Worm (Caenorhabditis elegans) whole organism, L1 larva: ENCODE results near the gene srh-33.

Experiments
- F16B12.6 ChIP-seq: fragments of 150-350 bp; optimal IDR thresholded peaks from 2 replicates; lab custom pipeline; 2014; ENCODE audit warnings: missing biosample characterization, missing genetic modification characterization
- alr-1 ChIP-seq: fragments of 200-800 bp; sonication (Bioruptor generic); optimal IDR thresholded peaks from 2 replicates; lab custom pipeline; 2018; ENCODE audit warnings: borderline replicate concordance, mild to moderate bottlenecking, missing genetic modification characterization, missing compliant biosample characterization
- ceh-63 ChIP-seq: fragments of 200-800 bp; sonication (Bioruptor generic); optimal IDR thresholded peaks from 2 replicates; lab custom pipeline; 2018; ENCODE audit warnings: mild to moderate bottlenecking, missing genetic modification characterization, missing compliant biosample characterization
- ceh-88 ChIP-seq: fragments of 200-800 bp; sonication (Bioruptor generic); IDR thresholded peaks from 2 replicates; pipeline ENCODE4 v1.3.6; 2022; ENCODE audit warnings: missing genetic modification characterization, missing compliant biosample characterization
- dpl-1 ChIP-seq, 3 experiments: fragments of 150-350 bp in 2 of 3; sonication (generic microtip) in 1 of 3; optimal IDR thresholded peaks; 2 replicates each; lab custom pipeline; 2014 to 2017; ENCODE audit warnings: missing biosample characterization in 3 of 3, missing genetic modification characterization in 3 of 3, missing genetic modification reagents in 3 of 3
- efl-3 ChIP-seq: fragments of 200-800 bp; sonication (Bioruptor generic); optimal IDR thresholded peaks from 2 replicates; lab custom pipeline; 2018; ENCODE audit warnings: mild to moderate bottlenecking, missing genetic modification characterization, missing compliant biosample characterization
- egl-27 ChIP-seq, 2 experiments: fragments of 150-350 bp in 1 of 2; sonication (generic microtip); optimal IDR thresholded peaks; 3 replicates each; lab custom pipeline; 2017 to 2018; ENCODE audit warnings: missing biosample characterization in 2 of 2, missing genetic modification characterization in 2 of 2, missing genetic modification reagents in 2 of 2
- elt-2 ChIP-seq: sonication (generic microtip); optimal IDR thresholded peaks from 2 replicates; lab custom pipeline; 2016; ENCODE audit warnings: missing genetic modification characterization, mild to moderate bottlenecking, inconsistent platforms, missing compliant biosample characterization, missing genetic modification reagents
- fkh-10 ChIP-seq: sonication (generic microtip); optimal IDR thresholded peaks from 2 replicates; lab custom pipeline; 2017; ENCODE audit warnings: missing biosample characterization, missing genetic modification reagents, missing genetic modification characterization
- fkh-8 ChIP-seq: sonication (generic microtip); optimal IDR thresholded peaks from 2 replicates; lab custom pipeline; 2016; ENCODE audit warnings: mild to moderate bottlenecking, missing genetic modification characterization, missing compliant biosample characterization
- grh-1 ChIP-seq: fragments of 200-800 bp; sonication (Bioruptor generic); IDR thresholded peaks from 2 replicates; pipeline ENCODE4 v1.3.6; 2022; ENCODE audit warnings: missing genetic modification reagents, missing genetic modification characterization, missing compliant biosample characterization
- hlh-17 ChIP-seq: fragments of 200-800 bp; sonication (Bioruptor generic); optimal IDR thresholded peaks from 2 replicates; lab custom pipeline; 2018; ENCODE audit warnings: missing genetic modification characterization, mild to moderate bottlenecking, missing compliant biosample characterization, moderate library complexity, borderline replicate concordance
- hlh-4 ChIP-seq: sonication (generic microtip); optimal IDR thresholded peaks from 2 replicates; lab custom pipeline; 2016; ENCODE audit warnings: mild to moderate bottlenecking, missing genetic modification characterization, missing compliant biosample characterization
- irx-1 ChIP-seq: sonication (generic microtip); optimal IDR thresholded peaks from 2 replicates; lab custom pipeline; 2016; ENCODE audit warnings: missing genetic modification characterization, missing compliant biosample characterization
- isw-1 ChIP-seq: fragments of 200-800 bp; sonication (Bioruptor generic); IDR thresholded peaks from 2 replicates; pipeline ENCODE4 v1.3.6; 2022; ENCODE audit warnings: missing genetic modification characterization, missing compliant biosample characterization
- lin-13 ChIP-seq: fragments of 150-350 bp; optimal IDR thresholded peaks from 2 replicates; lab custom pipeline; 2014; ENCODE audit warnings: missing biosample characterization, missing genetic modification reagents, missing genetic modification characterization
- lin-14 ChIP-seq: fragments of 200-800 bp; sonication (Bioruptor generic); optimal IDR thresholded peaks from 2 replicates; lab custom pipeline; 2018; ENCODE audit warnings: mild to moderate bottlenecking, missing genetic modification characterization, moderate library complexity, missing compliant biosample characterization
- lin-35 ChIP-seq, 2 experiments: fragments of 150-350 bp; optimal IDR thresholded peaks; 2 replicates each; lab custom pipeline; 2014; ENCODE audit warnings: missing biosample characterization in 2 of 2, missing genetic modification characterization in 2 of 2, missing genetic modification reagents in 2 of 2
- lin-39 ChIP-seq: fragments of 150-350 bp; optimal IDR thresholded peaks from 2 replicates; lab custom pipeline; 2014; ENCODE audit warnings: missing biosample characterization, missing genetic modification reagents, missing genetic modification characterization
- lir-3 ChIP-seq: sonication (generic microtip); optimal IDR thresholded peaks from 2 replicates; lab custom pipeline; 2016; ENCODE audit warnings: mild to moderate bottlenecking, missing genetic modification characterization, moderate library complexity, missing compliant biosample characterization; ENCODE audit not compliant: poor library complexity
- mef-2 ChIP-seq: fragments of 150-350 bp; optimal IDR thresholded peaks from 2 replicates; lab custom pipeline; 2014; ENCODE audit warnings: missing biosample characterization, missing genetic modification characterization
- mep-1 ChIP-seq: fragments of 150-350 bp; optimal IDR thresholded peaks from 2 replicates; lab custom pipeline; 2014; ENCODE audit warnings: missing biosample characterization, missing genetic modification characterization
- nhr-11 ChIP-seq: fragments of 150-350 bp; optimal IDR thresholded peaks from 2 replicates; lab custom pipeline; 2014; ENCODE audit warnings: missing biosample characterization, missing genetic modification characterization
- nhr-12 ChIP-seq: sonication (generic microtip); optimal IDR thresholded peaks from 2 replicates; lab custom pipeline; 2017; ENCODE audit warnings: missing biosample characterization, missing genetic modification characterization
- nhr-20 ChIP-seq: sonication (generic microtip); optimal IDR thresholded peaks from 2 replicates; lab custom pipeline; 2016; ENCODE audit warnings: mild to moderate bottlenecking, missing genetic modification characterization, missing compliant biosample characterization
- nhr-237 ChIP-seq: fragments of 150-350 bp; optimal IDR thresholded peaks from 2 replicates; lab custom pipeline; 2014; ENCODE audit warnings: missing biosample characterization, missing genetic modification characterization
- nhr-47 ChIP-seq: sonication (generic microtip); optimal IDR thresholded peaks from 2 replicates; lab custom pipeline; 2016; ENCODE audit warnings: mild to moderate bottlenecking, missing genetic modification characterization, moderate library complexity, missing compliant biosample characterization
- nhr-85 ChIP-seq: sonication (generic microtip); peaks from one replicate; lab custom pipeline; 2016; ENCODE audit warnings: missing genetic modification characterization, inconsistent platforms, missing compliant biosample characterization
- nhr-90 ChIP-seq: sonication (generic microtip); optimal IDR thresholded peaks from 2 replicates; lab custom pipeline; 2016; ENCODE audit warnings: mild to moderate bottlenecking, missing genetic modification characterization, missing compliant biosample characterization; ENCODE audit not compliant: poor library complexity
- pax-3 ChIP-seq: fragments of 200-800 bp; sonication (Bioruptor generic); optimal IDR thresholded peaks from 2 replicates; lab custom pipeline; 2018; ENCODE audit warnings: mild to moderate bottlenecking, missing genetic modification characterization, moderate library complexity, missing compliant biosample characterization
- snpc-4 ChIP-seq: fragments of 150-350 bp; optimal IDR thresholded peaks from 2 replicates; lab custom pipeline; 2014; ENCODE audit warnings: missing biosample characterization, missing genetic modification characterization
- sptf-1 ChIP-seq: fragments of 150-350 bp; optimal IDR thresholded peaks from 2 replicates; lab custom pipeline; 2014; ENCODE audit warnings: missing biosample characterization, missing genetic modification characterization
- sup-37 ChIP-seq: fragments of 200-800 bp; sonication (Bioruptor generic); optimal IDR thresholded peaks from 2 replicates; lab custom pipeline; 2018; ENCODE audit warnings: mild to moderate bottlenecking, missing genetic modification characterization, missing compliant biosample characterization
- tlp-1 ChIP-seq: fragments of 150-350 bp; optimal IDR thresholded peaks from 2 replicates; lab custom pipeline; 2014; ENCODE audit warnings: missing biosample characterization, missing genetic modification characterization
- unc-30 ChIP-seq: sonication (generic microtip); optimal IDR thresholded peaks from 2 replicates; lab custom pipeline; 2017; ENCODE audit warnings: missing biosample characterization, missing genetic modification characterization
- xbp-1 ChIP-seq: sonication (generic microtip); optimal IDR thresholded peaks from 2 replicates; lab custom pipeline; 2016; ENCODE audit warnings: missing genetic modification characterization, missing compliant biosample characterization
- zip-4 ChIP-seq: fragments of 200-800 bp; sonication (Bioruptor generic); optimal IDR thresholded peaks from 2 replicates; lab custom pipeline; 2018; ENCODE audit warnings: mild to moderate bottlenecking, missing genetic modification characterization, moderate library complexity, missing compliant biosample characterization
- ztf-11 ChIP-seq, 2 experiments: sonication (generic microtip); optimal IDR thresholded peaks; 2 replicates each; lab custom pipeline; 2016 to 2017; ENCODE audit warnings: missing genetic modification characterization in 2 of 2, missing biosample characterization in 1 of 2, missing compliant biosample characterization in 1 of 2

The srh-33 gene

ce11 chrV:483289-483795 is 40.2 kb upstream of the srh-33 start, which contains the start of gene nhr-130:
Gene nhr-130, minus strand, starts transcription at chrV:483339.
- no peak for TF ChIP-seq sup-37 (GFP tag; lab: Kevin White, UChicago)
- TF ChIP-seq elt-2 (tag; lab: Kevin White, UChicago) = peak; percentile 78
- peak; percentile 12 for TF ChIP-seq lin-14 (GFP tag; lab: Kevin White, UChicago)
- TF ChIP-seq hlh-17 (GFP tag; lab: Kevin White, UChicago) = no peak
- no peak for TF ChIP-seq F16B12.6 (tag; lab: Kevin White, UChicago)
- TF ChIP-seq nhr-12 (tag; lab: Kevin White, UChicago) = no peak
- peak; percentile 30 for TF ChIP-seq nhr-20 (tag; lab: Kevin White, UChicago)
- TF ChIP-seq egl-27 (tag; optimal IDR thresholded peaks at IDR 0.05; lab: Kevin White, UChicago) = no peak
- TF ChIP-seq nhr-237 = no peak
- no peak for TF ChIP-seq nhr-85 (tag; lab: Kevin White, UChicago)
- TF ChIP-seq lir-3 (tag; lab: Kevin White, UChicago) = no peak
- TF ChIP-seq tlp-1 = peak; percentile 28
- no peak for TF ChIP-seq snpc-4 (tag; lab: Kevin White, UChicago)
- TF ChIP-seq, all 84 proteins: peak for 4

- TF ChIP-seq irx-1 (tag; lab: Kevin White, UChicago) = no peak
- no peak for TF ChIP-seq efl-3
- no peak for TF ChIP-seq lin-39
- TF ChIP-seq alr-1 = no peak
- no peak for TF ChIP-seq tlp-1
- TF ChIP-seq mep-1 (tag; lab: Kevin White, UChicago) = no peak
- TF ChIP-seq isw-1 (GFP tag; lab: Robert Waterston, UW) = no peak
- no peak for TF ChIP-seq lin-14 (GFP tag; lab: Kevin White, UChicago)
Measured at ce11 chrV:482860-483259, 39.8 kb upstream of the srh-33 start.

DNA sequence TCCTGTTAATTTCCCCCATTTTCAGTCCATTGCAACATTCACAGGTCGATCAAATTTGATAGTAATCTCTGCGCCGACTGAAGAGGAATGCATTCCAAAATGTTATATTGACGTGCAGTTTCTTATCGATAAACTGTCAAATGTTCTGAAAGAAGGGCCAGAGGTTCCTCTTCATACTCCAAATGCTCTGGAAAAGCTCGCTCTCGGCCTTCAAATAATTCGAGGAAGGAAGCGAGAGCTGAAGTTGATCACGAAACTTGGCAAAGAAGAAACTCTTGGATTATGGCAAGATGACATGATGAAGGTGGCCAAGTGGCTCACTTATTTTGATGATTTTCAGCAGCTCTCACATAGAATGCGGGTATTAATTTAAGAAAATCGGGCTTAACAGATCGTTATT is 36.0 kb upstream of the srh-33 start:
- TF ChIP-seq ceh-63 (no peak), nhr-47 (no peak), pax-3 (tag; lab: Kevin White, UChicago) (no peak), lin-13 (GFP tag; lab: Kevin White, UChicago) (no peak), hlh-4 (tag; lab: Kevin White, UChicago) (no peak), dpl-1 (GFP tag; optimal IDR thresholded peaks at IDR 0.05; lab: Kevin White, UChicago) (no peak), grh-1 (GFP tag; lab: Robert Waterston, UW) (no peak), zip-4 (GFP tag; lab: Kevin White, UChicago) (no peak), nhr-237 (no peak), lin-39 (no peak), nhr-11 (no peak), unc-30 (no peak), sptf-1 (tag; lab: Kevin White, UChicago) (no peak), mep-1 (tag; lab: Kevin White, UChicago) (no peak), nhr-12 (tag; lab: Kevin White, UChicago) (no peak), elt-2 (tag; lab: Kevin White, UChicago) (no peak)
- TF ChIP-seq, all 84 proteins: peak for 0

DNA sequence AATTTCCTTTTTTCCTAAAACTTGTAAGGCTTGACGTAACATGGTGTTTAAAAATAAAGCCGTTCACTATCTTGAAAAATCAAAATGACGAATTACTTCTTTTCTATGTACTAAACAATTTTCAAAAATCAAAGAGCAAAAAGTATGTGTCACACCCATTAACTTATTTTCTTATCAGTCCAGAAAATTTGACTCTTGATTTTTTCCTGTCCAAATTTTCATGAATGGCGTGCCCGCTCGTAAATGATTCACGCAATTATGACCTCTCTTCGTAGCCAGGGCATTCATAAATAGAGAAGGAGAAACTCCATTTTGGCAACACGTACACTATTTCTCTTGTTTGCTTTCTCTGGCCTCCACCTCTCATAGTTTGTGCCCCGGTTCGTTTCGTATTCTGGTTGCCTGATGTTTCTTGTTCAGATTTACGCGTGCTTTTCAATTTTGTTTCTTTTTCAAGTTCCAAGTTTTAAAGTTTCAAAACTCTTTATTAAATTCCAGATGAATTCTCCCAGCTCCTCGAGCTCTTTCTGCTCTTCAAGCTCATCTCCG is 34.6 kb upstream of the srh-33 start, which contains the start of gene nhr-55:
Gene nhr-55 (plus strand): TSS at position 499 of the 549 bp plus-strand sequence.
- TF ChIP-seq nhr-20 (tag; lab: Kevin White, UChicago) (no peak), xbp-1 (tag; lab: Kevin White, UChicago) (no peak), unc-30 (no peak), mef-2 (tag; lab: Kevin White, UChicago) (no peak), lin-35 (GFP tag; optimal IDR thresholded peaks at IDR 0.05; lab: Kevin White, UChicago) (peak in 1 of 2 experiments; percentile 1), elt-2 (tag; lab: Kevin White, UChicago) (peak; percentile 14), fkh-10 (GFP tag; lab: Kevin White, UChicago) (no peak), hlh-4 (tag; lab: Kevin White, UChicago) (no peak), nhr-90 (no peak), ceh-88 (no peak), zip-4 (GFP tag; lab: Kevin White, UChicago) (no peak), fkh-8 (peak; percentile 5), ztf-11 (tag; optimal IDR thresholded peaks at IDR 0.05; lab: Kevin White, UChicago) (no peak)
- TF ChIP-seq, all 84 proteins: peak for 3
